Fruit fly (Drosophila melanogaster) whole organism, larva: ENCODE results near the gene Sfxn2.
A peak's percentile ranks its signal among the peaks of the same experiment; 100 is the strongest.

Experiments
- noc ChIP-seq: fragments of 200-800 bp; sonication (Bioruptor generic); optimal IDR thresholded peaks from 3 replicates; lab custom pipeline; 2019; ENCODE audit warnings: missing biosample characterization, mild to moderate bottlenecking, missing genetic modification characterization, moderate library complexity

The Sfxn2 gene

DNA sequence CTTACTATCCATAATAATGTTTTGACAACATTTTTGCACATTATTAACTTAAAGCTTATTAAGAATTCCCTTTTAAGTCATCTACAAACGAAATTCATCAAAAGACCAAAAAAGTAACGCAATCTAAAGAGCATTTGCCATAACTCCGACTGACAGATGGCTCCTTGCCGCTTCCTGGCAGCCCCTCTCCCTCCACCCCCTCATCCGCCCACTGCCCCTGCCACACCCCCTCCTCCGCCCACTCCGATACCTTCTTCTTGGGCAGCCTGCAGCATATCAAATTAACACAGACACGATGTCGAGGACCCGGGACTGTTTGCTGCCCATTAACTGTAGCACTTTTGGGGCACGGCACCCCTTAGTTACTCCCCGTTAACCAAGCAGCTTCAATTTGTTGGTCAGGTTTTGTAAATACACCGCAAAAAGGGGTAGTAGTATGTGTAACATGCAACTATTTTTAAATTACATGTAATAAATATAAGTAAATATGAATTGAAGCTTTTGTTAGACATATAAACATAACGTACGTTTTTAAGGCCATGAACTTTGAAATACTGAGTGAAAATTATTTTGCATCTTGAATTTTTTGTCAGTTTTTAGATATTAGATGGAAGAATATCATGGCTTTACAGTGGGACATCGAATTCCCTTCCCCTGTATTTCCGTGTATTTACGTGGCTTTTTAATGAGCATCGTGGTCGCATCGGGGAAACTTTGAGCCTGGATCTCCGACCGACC, 27.6 kb upstream of the Sfxn2 start:
- no peak for TF ChIP-seq noc (tag; lab: Kevin White, UChicago)

DNA sequence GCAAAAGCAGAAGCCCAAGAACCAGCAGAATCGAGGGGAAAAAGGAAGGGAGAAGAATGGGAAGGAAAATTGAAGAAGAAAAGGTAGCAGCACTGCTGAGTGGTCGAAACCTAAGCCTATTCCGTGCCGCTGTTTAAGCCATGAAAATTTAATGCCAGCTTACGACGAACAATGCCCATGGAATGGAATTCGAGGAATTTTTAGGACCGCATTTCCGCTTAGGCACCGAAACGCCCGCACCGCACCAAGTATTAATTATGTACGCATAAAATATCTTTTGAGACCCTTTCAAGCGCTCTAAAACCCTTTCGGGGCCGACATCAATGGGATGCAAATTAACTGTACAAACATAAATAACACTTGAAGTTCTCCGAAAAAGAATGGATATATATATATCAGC, 26.8 kb upstream of the Sfxn2 start:
- no peak for TF ChIP-seq noc (tag; lab: Kevin White, UChicago)

DNA sequence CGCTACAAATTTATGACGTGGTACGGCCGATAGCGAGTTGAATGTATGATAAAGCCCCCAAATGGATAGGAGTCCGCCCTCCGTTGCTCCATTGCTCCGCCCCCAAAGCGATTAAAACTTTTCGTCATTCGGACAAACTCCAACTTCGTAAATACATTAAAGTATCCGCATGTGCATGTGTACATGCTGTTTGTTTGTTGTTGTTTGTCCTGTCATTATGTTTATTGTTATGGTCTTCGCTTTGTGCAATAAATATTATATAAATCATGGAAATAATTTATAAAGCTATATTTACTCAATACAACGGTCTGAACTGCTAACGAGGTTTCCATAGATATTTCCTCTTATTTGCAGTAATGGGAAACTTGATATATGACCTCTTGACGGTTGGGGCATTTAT, 25.9 kb upstream of the Sfxn2 start:
- no peak for TF ChIP-seq noc (tag; lab: Kevin White, UChicago)

DNA sequence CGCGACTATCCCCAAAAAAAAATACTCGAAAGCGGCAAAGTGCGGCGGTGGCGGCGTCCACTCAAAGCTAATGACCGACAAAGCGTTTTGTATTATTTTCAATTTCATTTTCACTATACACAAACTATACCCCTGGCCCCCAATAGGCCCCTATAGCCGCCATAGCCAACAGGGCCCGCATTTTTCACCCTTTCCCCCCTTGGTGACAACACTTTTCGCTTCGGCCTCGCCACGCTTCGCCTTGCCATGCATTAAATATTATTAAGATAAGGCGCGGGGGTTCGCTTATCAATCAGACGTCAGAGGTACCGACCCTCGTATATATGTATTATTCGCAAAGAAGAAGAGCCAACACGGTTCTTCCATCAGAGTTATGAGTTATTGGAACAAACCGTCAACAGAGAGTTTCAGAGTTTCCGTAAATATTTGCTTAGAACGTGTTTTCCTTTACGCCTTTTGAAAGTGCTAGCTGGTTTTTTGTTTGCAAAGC, 22.8 kb upstream of the Sfxn2 start:
- peak; percentile 64 for TF ChIP-seq noc (tag; lab: Kevin White, UChicago)

DNA sequence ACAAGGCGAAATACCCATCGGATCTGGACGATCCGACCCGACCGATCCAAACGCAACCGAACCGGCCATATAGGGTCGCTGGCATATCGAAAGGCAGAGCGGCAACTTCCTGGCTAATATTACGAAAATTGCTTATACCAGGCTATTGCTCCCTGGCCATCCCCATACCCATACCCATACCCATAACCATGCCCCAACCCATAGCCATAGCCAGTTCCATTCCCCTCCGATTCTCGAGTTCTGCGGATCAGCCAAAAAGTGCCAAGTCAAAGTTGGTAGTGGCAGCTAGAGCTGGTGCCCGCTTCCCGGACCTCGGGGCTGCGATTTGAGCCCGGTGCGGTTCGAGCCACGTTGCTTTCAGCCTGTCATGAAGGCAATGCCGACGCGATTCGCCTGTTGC, 21.8 kb upstream of the Sfxn2 start:
- TF ChIP-seq noc (tag; lab: Kevin White, UChicago): no peak

DNA sequence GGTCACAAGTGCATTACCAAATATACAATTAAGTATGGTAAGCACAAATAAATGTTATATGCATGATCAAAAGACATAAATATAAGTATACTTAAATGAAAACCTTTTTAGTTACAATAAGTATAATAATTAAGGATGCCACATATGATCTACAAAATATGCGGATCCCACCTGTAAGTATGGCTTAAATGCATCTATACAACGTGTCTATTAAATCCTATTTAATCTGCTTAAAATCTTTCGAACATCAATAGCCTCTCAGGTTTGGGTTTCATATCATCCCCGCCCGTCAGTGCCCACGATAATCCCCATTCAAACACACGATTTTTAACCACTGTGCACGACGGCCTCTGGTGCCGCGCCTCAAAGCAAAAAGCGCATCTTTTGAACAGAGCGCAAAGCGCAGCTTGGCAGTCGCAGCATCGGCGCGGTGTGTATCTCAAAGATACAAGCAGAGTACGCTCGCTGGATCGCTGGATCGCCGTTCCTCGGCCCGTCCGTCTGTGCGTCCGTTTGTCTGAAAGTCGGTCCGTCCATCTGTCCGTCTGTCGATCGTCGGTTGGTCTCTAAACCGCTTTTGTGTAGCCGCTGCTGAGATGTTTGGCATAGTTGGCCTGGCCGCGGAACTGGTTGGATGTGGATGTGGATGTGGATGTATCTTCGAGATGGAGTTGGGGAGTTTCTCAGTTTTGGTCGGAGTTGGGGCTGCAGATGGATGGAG, 21.1 kb upstream of the Sfxn2 start:
- TF ChIP-seq noc (tag; lab: Kevin White, UChicago): no peak

DNA sequence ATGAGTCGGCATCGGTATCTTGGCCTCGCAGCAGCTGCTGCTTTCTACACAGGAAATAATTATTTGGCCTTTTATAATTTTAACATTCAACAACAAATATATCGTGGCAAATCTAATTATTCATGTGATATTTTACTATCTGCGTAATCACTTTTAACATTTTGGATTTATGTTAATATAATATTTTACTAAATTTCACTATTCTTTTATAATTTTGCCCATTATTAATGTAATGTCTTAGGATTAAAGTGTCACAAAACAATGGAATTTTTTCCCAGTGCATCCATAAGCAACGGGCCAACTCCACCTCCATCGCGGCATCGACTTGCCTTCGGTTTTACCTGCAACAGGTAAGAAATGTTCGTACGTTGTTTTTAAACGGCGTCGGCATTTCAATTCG, 20.5 kb upstream of the Sfxn2 start:
- TF ChIP-seq noc (tag; lab: Kevin White, UChicago): peak; percentile 22

DNA sequence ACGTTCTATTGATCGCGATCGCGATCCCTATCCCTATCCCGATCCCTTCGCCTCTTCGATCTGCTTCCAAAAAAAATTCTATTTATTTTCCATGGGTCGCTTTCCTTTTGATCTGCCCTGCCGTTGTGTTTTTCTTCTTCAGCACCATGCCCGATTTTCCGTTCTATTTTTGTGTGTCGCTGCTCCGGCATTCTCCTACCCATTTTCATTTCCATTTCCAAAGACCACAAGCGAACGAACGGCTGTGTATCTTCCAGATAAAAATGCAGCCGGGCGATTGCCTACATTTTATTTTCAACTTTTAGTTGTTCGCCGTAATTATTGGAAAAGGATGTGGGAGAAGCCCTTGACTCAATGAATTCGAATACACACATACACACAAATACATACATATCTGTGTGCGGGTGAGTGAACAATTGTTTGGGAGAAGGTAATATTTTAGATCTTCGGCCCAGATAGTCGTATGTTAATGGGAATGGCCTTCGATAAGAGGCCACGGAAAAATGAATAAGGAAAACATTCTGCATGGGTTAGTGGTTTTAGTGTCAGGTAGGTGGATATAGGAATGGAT, 19.4 kb upstream of the Sfxn2 start:
- TF ChIP-seq noc (tag; lab: Kevin White, UChicago): no peak

DNA sequence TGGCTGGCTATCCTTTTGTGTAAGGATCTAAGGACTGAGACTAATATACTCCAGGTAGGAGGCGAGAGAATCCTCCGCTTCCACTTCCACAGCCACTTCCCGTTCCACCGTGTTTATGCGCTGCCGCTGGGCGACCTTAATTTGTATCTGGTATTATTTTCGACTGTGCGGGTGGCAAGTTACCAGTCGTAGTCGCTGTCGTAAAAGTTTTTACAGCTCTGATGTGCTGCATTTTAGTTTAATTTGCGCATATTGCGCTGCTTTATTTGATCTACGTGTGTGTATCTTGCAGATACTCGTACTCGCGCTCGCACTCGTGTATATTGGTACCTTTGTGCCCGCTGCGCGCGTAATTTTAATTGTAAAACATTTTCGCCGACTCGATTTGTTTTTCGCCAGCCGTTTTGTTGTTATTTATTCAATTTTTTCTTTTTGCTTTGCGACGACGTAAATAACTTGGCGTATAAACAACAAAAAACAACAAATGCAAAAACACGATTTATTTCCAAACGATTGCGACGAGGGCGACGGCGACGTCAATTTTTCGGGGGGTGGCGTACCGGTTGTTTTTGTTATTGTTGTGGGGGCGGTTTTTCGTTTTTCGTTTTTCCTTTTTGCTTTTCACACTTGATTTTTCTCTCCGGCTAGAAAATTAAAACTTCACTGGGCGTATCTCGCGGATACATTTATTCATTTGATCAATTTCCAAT, 18.2 kb upstream of the Sfxn2 start:
- TF ChIP-seq noc (tag; lab: Kevin White, UChicago): no peak

DNA sequence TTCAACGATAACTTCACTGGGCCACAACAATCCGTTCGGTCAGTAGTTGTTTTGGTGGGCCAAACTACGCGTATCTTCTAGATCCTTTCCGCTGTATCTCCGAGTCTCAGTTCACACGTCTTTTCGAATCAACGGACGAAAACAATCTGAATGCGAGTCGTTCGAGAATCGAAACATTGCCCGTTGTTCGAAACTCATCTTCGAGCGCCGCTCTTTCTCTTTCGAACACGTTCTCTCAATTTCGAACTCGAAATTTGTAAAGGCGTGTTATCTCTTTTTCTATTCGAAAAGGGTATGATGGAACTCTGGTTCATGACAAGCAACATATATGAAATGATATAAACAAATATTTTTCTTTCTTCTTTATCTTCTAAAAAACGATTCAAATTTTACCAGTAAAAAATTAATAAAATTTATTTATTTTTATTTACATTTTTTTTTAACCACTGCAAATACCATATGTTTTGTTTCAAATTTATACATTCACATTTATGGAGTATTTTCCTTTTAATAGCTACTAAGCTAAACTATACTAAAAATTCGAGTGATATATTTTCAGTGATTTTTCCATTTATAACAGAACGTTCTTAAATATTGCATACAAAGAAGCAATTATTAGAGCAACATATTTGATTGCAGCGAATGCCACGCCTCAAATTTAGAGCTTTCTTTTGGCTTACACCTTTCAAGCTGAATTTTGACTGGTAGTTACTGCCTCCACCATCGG, 17.5 kb upstream of the Sfxn2 start, which contains the start of gene nkd:
Gene nkd (minus strand): TSS at position 151 of the 727 bp plus-strand sequence.
- no peak for TF ChIP-seq noc (tag; lab: Kevin White, UChicago)

DNA sequence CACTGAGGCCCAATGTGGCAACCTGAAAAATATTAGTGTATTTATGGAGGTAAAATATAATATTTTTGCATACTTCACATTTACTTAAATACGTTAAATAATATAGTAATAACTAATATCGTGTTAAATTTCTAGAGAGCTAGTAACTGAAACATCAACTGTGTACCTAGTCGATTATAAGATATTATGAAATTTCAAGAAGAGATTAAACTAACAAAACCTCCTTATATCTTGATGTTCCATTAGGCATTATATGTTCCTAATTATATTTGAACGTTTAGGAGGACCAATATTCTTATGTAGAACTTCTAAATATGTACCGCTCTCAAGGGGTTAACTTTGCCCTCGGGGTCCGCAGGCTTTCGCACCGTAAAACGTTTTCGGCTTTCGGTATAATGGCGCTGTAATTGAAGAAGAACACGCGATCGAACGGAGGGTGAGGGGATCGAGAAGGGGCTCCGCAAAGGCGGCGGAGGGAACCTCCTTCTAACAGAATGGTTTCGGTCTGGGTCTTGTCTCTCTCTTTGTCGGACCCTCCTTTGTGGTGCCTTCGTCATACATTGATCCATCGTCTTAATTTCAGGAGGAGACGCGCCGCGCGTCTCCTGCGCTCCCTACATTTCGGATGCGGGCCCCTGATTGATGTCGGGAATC, 16.4 kb upstream of the Sfxn2 start:
- no peak for TF ChIP-seq noc (tag; lab: Kevin White, UChicago)

DNA sequence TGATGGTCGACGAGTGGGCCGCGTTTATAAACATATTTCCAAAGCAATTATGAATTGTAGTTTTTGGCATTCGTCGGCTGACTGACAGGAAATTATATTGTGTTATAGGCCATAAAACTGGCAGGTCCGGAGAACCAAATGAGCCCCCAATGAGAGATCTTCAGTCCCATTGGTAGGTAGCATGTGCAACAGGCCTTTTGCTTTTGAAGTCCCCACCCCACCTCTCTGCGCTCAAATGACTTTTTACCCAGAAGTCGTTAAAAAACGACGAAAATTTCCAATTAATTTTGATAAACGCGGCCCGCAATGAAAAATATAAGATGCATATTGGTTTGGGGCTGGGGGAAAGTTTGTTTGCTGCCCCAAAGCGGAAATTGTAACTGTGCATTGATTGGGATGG, 14.7 kb upstream of the Sfxn2 start:
- TF ChIP-seq noc (tag; lab: Kevin White, UChicago): no peak

DNA sequence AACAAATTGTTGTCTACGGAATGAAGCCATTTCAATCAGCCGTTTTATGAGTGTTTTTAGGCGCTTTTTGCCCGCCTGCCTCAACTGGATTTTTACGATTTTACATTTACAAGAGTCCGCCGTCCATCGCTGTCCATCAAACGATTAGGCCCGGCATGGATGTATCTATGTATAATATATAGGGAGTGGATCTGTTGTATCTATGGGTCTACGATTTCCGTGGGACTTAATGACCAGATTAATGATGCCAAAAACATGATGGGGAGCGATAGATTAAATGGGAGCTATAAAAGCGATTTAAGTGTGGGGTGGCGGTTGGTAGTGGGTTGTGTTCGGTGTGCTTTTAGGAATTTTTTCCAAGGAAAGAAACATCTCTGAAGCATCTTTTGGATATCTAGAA, 14.2 kb upstream of the Sfxn2 start:
- TF ChIP-seq noc (tag; lab: Kevin White, UChicago): no peak

DNA sequence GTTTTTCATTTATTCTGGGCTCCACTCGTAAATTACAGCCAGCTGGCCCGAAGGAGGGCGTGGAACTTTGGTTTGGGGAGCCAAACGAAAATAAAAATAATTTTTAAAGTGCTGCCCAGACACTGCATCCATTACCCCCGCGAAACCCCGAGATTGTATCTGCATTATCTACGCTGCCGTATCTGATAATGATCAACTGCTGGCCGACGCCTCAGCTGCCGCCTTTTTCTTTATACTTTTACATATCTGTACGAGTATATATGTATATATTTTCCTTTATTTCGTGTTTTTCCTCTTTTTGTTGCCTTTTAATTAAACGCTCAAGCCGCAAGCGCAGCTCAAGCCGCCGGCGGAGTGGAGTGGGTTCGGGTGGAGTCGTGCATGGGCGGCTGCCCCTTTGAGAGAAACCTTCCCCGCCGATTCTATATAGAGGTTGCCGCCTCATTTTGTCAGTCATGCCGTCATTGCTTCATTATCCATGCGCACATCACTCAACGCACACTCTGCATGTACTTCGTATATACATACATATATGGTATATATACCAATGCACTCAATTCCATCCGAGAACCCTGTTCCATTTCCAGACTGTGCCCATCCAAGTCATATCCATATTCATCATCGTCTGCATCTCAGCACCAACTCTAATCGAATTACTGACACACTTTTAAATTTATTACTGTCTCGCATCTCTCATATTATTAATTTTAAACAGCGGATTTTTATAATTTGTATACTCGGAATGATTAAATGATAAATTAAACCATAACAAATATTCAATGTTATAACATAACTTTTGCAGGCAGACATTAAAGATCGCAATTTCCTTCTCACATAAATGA, 13.1 kb upstream of the Sfxn2 start:
- no peak for TF ChIP-seq noc (tag; lab: Kevin White, UChicago)
